Worm (Caenorhabditis elegans): Measurements from ENCODE around the gene F13C5.2.

Gene F13C5.2

ce11 chrX:617730-618129, 24.0 kb downstream of the F13C5.2 start:
- TF ChIP-seq pes-1 (GFP tag; IDR thresholded peaks at IDR 0.05) (no peak), B0310.2 (tag; optimal IDR thresholded peaks at IDR 0.05) (no peak), flt-1 (GFP tag; IDR thresholded peaks at IDR 0.05) (no peak), ets-7 (tag; optimal IDR thresholded peaks at IDR 0.05) (no peak), F13C5.2 (tag; optimal IDR thresholded peaks at IDR 0.05) (no peak), ceh-13 (GFP tag; optimal IDR thresholded peaks at IDR 0.05) (no peak), ama-1 (optimal IDR thresholded peaks at IDR 0.05) (no peak)

ce11 chrX:621190-621589, 27.4 kb downstream of the F13C5.2 start, which contains the start of gene unc-96:
unc-96 (minus strand) TSS chrX:621290.
- TF ChIP-seq ets-7 (tag; optimal IDR thresholded peaks at IDR 0.05) (no peak), hmbx-1 (tag; optimal IDR thresholded peaks at IDR 0.05) (no peak), flt-1 (GFP tag; IDR thresholded peaks at IDR 0.05) (no peak), tbx-37 (GFP tag; conservative IDR thresholded peaks at IDR 0.05) (no peak), sea-1 (GFP tag; conservative IDR thresholded peaks at IDR 0.05) (no peak), tbx-11 (GFP tag; IDR thresholded peaks at IDR 0.05) (no peak), tra-4 (tag; optimal IDR thresholded peaks at IDR 0.05) (no peak), aly-1 (tag; optimal IDR thresholded peaks at IDR 0.05) (no peak), ceh-13 (GFP tag; optimal IDR thresholded peaks at IDR 0.05) (no peak)

- no peak for TF ChIP-seq F13C5.2 (tag; optimal IDR thresholded peaks at IDR 0.05)
- no peak for TF ChIP-seq pes-1 (GFP tag; IDR thresholded peaks at IDR 0.05)
- no peak for TF ChIP-seq tra-4 (tag; optimal IDR thresholded peaks at IDR 0.05)
- TF ChIP-seq ceh-13 (GFP tag; optimal IDR thresholded peaks at IDR 0.05), result no peak
- TF ChIP-seq scrt-1 (GFP tag; IDR thresholded peaks at IDR 0.05), result no peak
- TF ChIP-seq ets-7 (tag; optimal IDR thresholded peaks at IDR 0.05), result no peak
- no peak for TF ChIP-seq flt-1 (GFP tag; IDR thresholded peaks at IDR 0.05)
- no peak for TF ChIP-seq tbx-37 (GFP tag; conservative IDR thresholded peaks at IDR 0.05)
- TF ChIP-seq ama-1 (optimal IDR thresholded peaks at IDR 0.05), result no peak
- TF ChIP-seq tbx-11 (GFP tag; IDR thresholded peaks at IDR 0.05), result no peak
- no peak for TF ChIP-seq aly-1 (tag; optimal IDR thresholded peaks at IDR 0.05)
- TF ChIP-seq sea-1 (GFP tag; conservative IDR thresholded peaks at IDR 0.05), result no peak
- no peak for TF ChIP-seq ceh-36 (tag; optimal IDR thresholded peaks at IDR 0.05)
- TF ChIP-seq hmg-4 (GFP tag; optimal IDR thresholded peaks at IDR 0.05), result no peak
- no peak for TF ChIP-seq hmbx-1 (tag; optimal IDR thresholded peaks at IDR 0.05)
- no peak for TF ChIP-seq B0310.2 (tag; optimal IDR thresholded peaks at IDR 0.05)
- no peak for TF ChIP-seq hnd-1 (tag; optimal IDR thresholded peaks at IDR 0.05)
Measured at ce11 chrX:621688-622087, 27.9 kb downstream of the F13C5.2 start.

ce11 chrX:629134-629533, 35.4 kb downstream of the F13C5.2 start, which contains the start of gene M6.4:
M6.4 (plus strand) TSS chrX:629188.
- TF ChIP-seq hnd-1 (tag; optimal IDR thresholded peaks at IDR 0.05), result no peak
- no peak for TF ChIP-seq F13C5.2 (tag; optimal IDR thresholded peaks at IDR 0.05)
- no peak for TF ChIP-seq hmbx-1 (tag; optimal IDR thresholded peaks at IDR 0.05)
- TF ChIP-seq tra-4 (tag; optimal IDR thresholded peaks at IDR 0.05), result no peak
- TF ChIP-seq hmg-4 (GFP tag; optimal IDR thresholded peaks at IDR 0.05), result no peak
- TF ChIP-seq tbx-11 (GFP tag; IDR thresholded peaks at IDR 0.05), result no peak
- no peak for TF ChIP-seq ama-1 (optimal IDR thresholded peaks at IDR 0.05)
- TF ChIP-seq pes-1 (GFP tag; IDR thresholded peaks at IDR 0.05), result no peak
- TF ChIP-seq B0310.2 (tag; optimal IDR thresholded peaks at IDR 0.05), result no peak
- no peak for TF ChIP-seq scrt-1 (GFP tag; IDR thresholded peaks at IDR 0.05)
- no peak for TF ChIP-seq ets-7 (tag; optimal IDR thresholded peaks at IDR 0.05)
- TF ChIP-seq sea-1 (GFP tag; conservative IDR thresholded peaks at IDR 0.05), result no peak
- no peak for TF ChIP-seq tbx-37 (GFP tag; conservative IDR thresholded peaks at IDR 0.05)
- no peak for TF ChIP-seq flt-1 (GFP tag; IDR thresholded peaks at IDR 0.05)
- TF ChIP-seq ceh-36 (tag; optimal IDR thresholded peaks at IDR 0.05), result no peak

- TF ChIP-seq hnd-1 (tag; optimal IDR thresholded peaks at IDR 0.05), result no peak
- TF ChIP-seq hmbx-1 (tag; optimal IDR thresholded peaks at IDR 0.05), result no peak
- TF ChIP-seq ets-7 (tag; optimal IDR thresholded peaks at IDR 0.05), result no peak
Measured at ce11 chrX:636893-637292, 43.1 kb downstream of the F13C5.2 start, which contains the start of gene pha-2. pha-2 (minus strand) TSS chrX:636993.

- no peak for TF ChIP-seq ets-7 (tag; optimal IDR thresholded peaks at IDR 0.05)
- TF ChIP-seq scrt-1 (GFP tag; IDR thresholded peaks at IDR 0.05), result no peak
- TF ChIP-seq ceh-13 (GFP tag; optimal IDR thresholded peaks at IDR 0.05), result no peak
- TF ChIP-seq hnd-1 (tag; optimal IDR thresholded peaks at IDR 0.05), result no peak
- TF ChIP-seq hmbx-1 (tag; optimal IDR thresholded peaks at IDR 0.05), result no peak
- TF ChIP-seq ama-1 (optimal IDR thresholded peaks at IDR 0.05), result no peak
- TF ChIP-seq aly-1 (tag; optimal IDR thresholded peaks at IDR 0.05), result no peak
- no peak for TF ChIP-seq ceh-36 (tag; optimal IDR thresholded peaks at IDR 0.05)
- TF ChIP-seq sea-1 (GFP tag; conservative IDR thresholded peaks at IDR 0.05), result no peak
- no peak for TF ChIP-seq pes-1 (GFP tag; IDR thresholded peaks at IDR 0.05)
- no peak for TF ChIP-seq B0310.2 (tag; optimal IDR thresholded peaks at IDR 0.05)
- no peak for TF ChIP-seq tbx-37 (GFP tag; conservative IDR thresholded peaks at IDR 0.05)
- no peak for TF ChIP-seq F13C5.2 (tag; optimal IDR thresholded peaks at IDR 0.05)
Measured at ce11 chrX:637588-637987, 43.8 kb downstream of the F13C5.2 start.

- TF ChIP-seq B0310.2 (tag; optimal IDR thresholded peaks at IDR 0.05) (no peak), ceh-13 (GFP tag; optimal IDR thresholded peaks at IDR 0.05) (no peak), ama-1 (optimal IDR thresholded peaks at IDR 0.05) (no peak)
Measured at ce11 chrX:641440-641839, 47.7 kb downstream of the F13C5.2 start, which contains the start of gene M6.11. M6.11 (minus strand) TSS chrX:641540.

- TF ChIP-seq tbx-37 (GFP tag; conservative IDR thresholded peaks at IDR 0.05) (no peak), hmbx-1 (tag; optimal IDR thresholded peaks at IDR 0.05) (no peak), F13C5.2 (tag; optimal IDR thresholded peaks at IDR 0.05) (no peak), flt-1 (GFP tag; IDR thresholded peaks at IDR 0.05) (no peak), hmg-4 (GFP tag; optimal IDR thresholded peaks at IDR 0.05) (no peak), pes-1 (GFP tag; IDR thresholded peaks at IDR 0.05) (no peak), ets-7 (tag; optimal IDR thresholded peaks at IDR 0.05) (no peak)
Measured at ce11 chrX:642817-643216, 49.1 kb downstream of the F13C5.2 start.

Measured in whole organism, early embryonic.